Worm (Caenorhabditis elegans): ENCODE measurements around the gene hpr-17.

- TF ChIP-seq irx-1 (tag; optimal IDR thresholded peaks at IDR 0.05) (peak; percentile 2), lsy-2 (tag; optimal IDR thresholded peaks at IDR 0.05) (no peak), nhr-84 (tag; optimal IDR thresholded peaks at IDR 0.05) (no peak), ama-1 (optimal IDR thresholded peaks at IDR 0.05) (no peak), blmp-1 (tag; optimal IDR thresholded peaks at IDR 0.05) (peak; percentile 95), tbx-2 (tag; optimal IDR thresholded peaks at IDR 0.05) (no peak), nhr-11 (tag; optimal IDR thresholded peaks at IDR 0.05) (no peak)
Observed at ce11 chrII:13193563-13194103, 36.8 kb upstream of the hpr-17 start.
